Fruit fly (Drosophila melanogaster) whole organism, adult: Measurements from ENCODE around the gene CG10864.

Source experiments
- CG33017 ChIP-seq: fragments of 200-800 bp; sonication (Bioruptor generic); optimal IDR thresholded peaks from 2 replicates; lab custom pipeline; 2018; ENCODE audit warnings: missing biosample characterization, mild to moderate bottlenecking, missing genetic modification characterization, moderate library complexity
- CG7101 ChIP-seq: fragments of 200-800 bp; sonication (Bioruptor generic); optimal IDR thresholded peaks from 2 replicates; lab custom pipeline; 2018; ENCODE audit warnings: missing biosample characterization, mild to moderate bottlenecking, missing genetic modification characterization, moderate library complexity
- Clk ChIP-seq: fragments of 200-800 bp; sonication (Bioruptor generic); optimal IDR thresholded peaks from 2 replicates; lab custom pipeline; 2017; ENCODE audit warnings: missing biosample characterization, missing genetic modification characterization
- Crg-1 ChIP-seq: fragments of 200-800 bp; sonication (Bioruptor generic); optimal IDR thresholded peaks from 2 replicates; lab custom pipeline; 2016; ENCODE audit warnings: missing biosample characterization, missing genetic modification characterization
- Mnt ChIP-seq: fragments of 200-800 bp; sonication (Bioruptor generic); optimal IDR thresholded peaks from 2 replicates; lab custom pipeline; 2016; ENCODE audit warnings: missing biosample characterization, mild to moderate bottlenecking, missing genetic modification characterization
- bab1 ChIP-seq: fragments of 200-800 bp; sonication (Bioruptor generic); optimal IDR thresholded peaks from 3 replicates; lab custom pipeline; 2019; ENCODE audit warnings: missing biosample characterization, mild to moderate bottlenecking, missing genetic modification characterization, moderate library complexity
- cic ChIP-seq: fragments of 200-800 bp; sonication (Bioruptor generic); optimal IDR thresholded peaks from 2 replicates; lab custom pipeline; 2017; ENCODE audit warnings: missing biosample characterization, mild to moderate bottlenecking, missing genetic modification characterization, moderate library complexity
- ovo ChIP-seq: fragments of 200-800 bp; sonication (Bioruptor generic); optimal IDR thresholded peaks from 2 replicates; lab custom pipeline; 2016; ENCODE audit warnings: missing biosample characterization, missing genetic modification characterization
- tj ChIP-seq: fragments of 200-800 bp; sonication (Bioruptor generic); optimal IDR thresholded peaks from 3 replicates; lab custom pipeline; 2017; ENCODE audit warnings: missing biosample characterization, mild to moderate bottlenecking, missing genetic modification characterization, moderate library complexity

DNA sequence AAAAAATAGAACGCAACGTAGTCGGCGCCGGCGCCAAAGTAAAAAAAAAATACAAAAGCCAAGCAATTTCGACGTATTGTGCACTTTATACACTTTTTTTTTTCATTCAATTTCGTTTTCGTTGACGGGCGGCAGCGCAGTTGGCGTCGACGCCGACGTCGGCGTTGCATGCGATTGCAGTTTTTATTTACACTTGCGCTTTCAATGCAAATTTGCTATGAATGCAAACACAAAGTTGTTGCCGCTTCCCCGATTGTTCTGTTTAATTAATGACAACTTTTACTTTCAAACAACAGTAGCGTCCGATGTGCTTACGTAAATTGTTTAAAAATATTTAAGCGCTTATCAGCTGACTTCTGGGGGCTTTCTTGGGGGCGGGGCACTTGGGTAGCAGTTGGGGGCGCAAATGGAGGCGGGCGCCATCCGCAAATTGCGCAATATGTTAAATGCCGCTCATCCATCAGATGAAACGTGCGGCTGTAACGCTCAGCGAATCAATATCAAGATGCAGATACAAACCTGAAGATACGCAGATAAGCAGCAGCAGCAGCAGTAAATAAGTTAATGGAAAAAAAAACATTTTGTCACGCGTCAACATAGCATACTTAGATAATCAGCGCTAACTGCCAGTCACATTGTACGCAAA, 26.9 kb upstream of the CG10864 start:
- peak; percentile 57 for TF ChIP-seq CG33017
- TF ChIP-seq Clk (GFP tag; lab: Kevin White, UChicago): peak; percentile 91
- TF ChIP-seq Mnt (GFP tag; lab: Kevin White, UChicago): peak; percentile 70
- TF ChIP-seq cic (GFP tag; lab: Kevin White, UChicago): peak; percentile 70
- TF ChIP-seq tj: peak; percentile 92
- TF ChIP-seq bab1: no peak
- peak; percentile 92 for TF ChIP-seq ovo (GFP tag; lab: Kevin White, UChicago)
- peak; percentile 87 for TF ChIP-seq CG7101 (tag; lab: Kevin White, UChicago)
- TF ChIP-seq Crg-1 (GFP tag; lab: Kevin White, UChicago): peak; percentile 83
